Fruit fly (Drosophila melanogaster) whole organism, wandering third instar larva: ENCODE results near the gene Als2.

ENCODE experiments used
- GATAd ChIP-seq: sonication (Bioruptor generic); optimal IDR thresholded peaks from 2 replicates; lab custom pipeline; 2016; ENCODE audit warnings: missing biosample characterization, missing genetic modification characterization
- dsf ChIP-seq: sonication (Bioruptor generic); optimal IDR thresholded peaks from 2 replicates; lab custom pipeline; 2016; ENCODE audit warnings: missing biosample characterization, missing genetic modification characterization, borderline replicate concordance
- fru ChIP-seq: fragments of 200-800 bp; sonication (Bioruptor generic); optimal IDR thresholded peaks from 3 replicates; lab custom pipeline; 2016; ENCODE audit warnings: missing biosample characterization, mild to moderate bottlenecking, missing genetic modification characterization
- jim ChIP-seq: fragments of 175-275, 200-325 bp; sonication (Bioruptor generic); optimal IDR thresholded peaks from 2 replicates; lab custom pipeline; 2016; ENCODE audit warnings: missing biosample characterization, mild to moderate bottlenecking, missing genetic modification characterization
- sage ChIP-seq: fragments of 200-800 bp; sonication (Bioruptor generic); optimal IDR thresholded peaks from 2 replicates; lab custom pipeline; 2016; ENCODE audit warnings: missing biosample characterization, mild to moderate bottlenecking, missing genetic modification characterization
- tai ChIP-seq: sonication (Bioruptor generic); optimal IDR thresholded peaks from 2 replicates; lab custom pipeline; 2016; ENCODE audit warnings: missing biosample characterization, missing genetic modification characterization
- woc ChIP-seq: sonication (Bioruptor generic); optimal IDR thresholded peaks from 2 replicates; lab custom pipeline; 2016; ENCODE audit warnings: missing biosample characterization, mild to moderate bottlenecking, missing genetic modification characterization

The Als2 gene

DNA sequence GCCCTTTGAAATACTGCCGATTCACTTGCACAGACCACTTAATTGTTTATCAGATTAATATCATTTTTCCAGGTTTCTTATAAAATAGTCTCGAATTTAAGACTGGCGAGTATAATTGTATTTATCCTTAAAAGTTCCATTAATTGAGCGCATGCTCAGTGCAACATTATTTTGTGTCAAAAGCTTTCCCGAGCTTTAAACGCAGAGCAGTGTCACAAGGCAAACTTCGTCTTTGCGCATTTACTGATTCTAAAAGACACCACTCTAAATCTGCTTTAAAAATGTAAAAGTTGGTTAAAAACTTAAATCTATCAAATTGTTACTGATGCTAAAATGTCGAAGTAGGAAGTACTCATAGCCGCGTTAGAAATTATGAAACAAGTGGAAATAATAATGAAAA lies 54.0 kb downstream of the Als2 start, which contains the start of the genes CG7166 and Alg11:
CG7166 (minus strand) TSS at position 101 of the 400 bp plus-strand sequence.
Alg11 (plus strand) TSS at position 260 of the 400 bp plus-strand sequence.
- TF ChIP-seq woc (GFP tag; lab: Kevin White, UChicago) (no peak), GATAd (GFP tag; lab: Kevin White, UChicago) (no peak), fru (GFP tag; lab: Kevin White, UChicago) (no peak), sage (GFP tag; lab: Kevin White, UChicago) (no peak), dsf (GFP tag; lab: Kevin White, UChicago) (no peak), tai (GFP tag; lab: Kevin White, UChicago) (no peak), jim (no peak)
- TF ChIP-seq, all 38 proteins: peak for 0
